Worm (Caenorhabditis elegans): Measurements from ENCODE around the gene C03E10.3.

Gene C03E10.3

ce11 chrV:11329100-11329499, 42.9 kb downstream of the C03E10.3 start, which contains the start of gene F47G9.6:
Gene F47G9.6 (plus strand): TSS chrV:11329400.
- no peak for TF ChIP-seq fos-1 (tag; optimal IDR thresholded peaks at IDR 0.05)
- no peak for TF ChIP-seq lsy-2 (tag; optimal IDR thresholded peaks at IDR 0.05)
- no peak for TF ChIP-seq nhr-10 (tag; optimal IDR thresholded peaks at IDR 0.05)
- TF ChIP-seq ztf-11 (tag; optimal IDR thresholded peaks at IDR 0.05) = no peak
- no peak for TF ChIP-seq egl-27 (tag; optimal IDR thresholded peaks at IDR 0.05)
- TF ChIP-seq lin-11 (tag; optimal IDR thresholded peaks at IDR 0.05) = no peak
- TF ChIP-seq ztf-1 (GFP tag; conservative IDR thresholded peaks at IDR 0.05) = no peak
- no peak for TF ChIP-seq mbf-1 (tag; optimal IDR thresholded peaks at IDR 0.05)
- no peak for TF ChIP-seq unc-55 (GFP tag; optimal IDR thresholded peaks at IDR 0.05)
- TF ChIP-seq C34F6.9 (tag; optimal IDR thresholded peaks at IDR 0.05) = no peak
- no peak for TF ChIP-seq elt-3 (tag; optimal IDR thresholded peaks at IDR 0.05)
- TF ChIP-seq alr-1 (tag; optimal IDR thresholded peaks at IDR 0.05) = no peak
- no peak for TF ChIP-seq gmeb-1 (tag; optimal IDR thresholded peaks at IDR 0.05)
- TF ChIP-seq blmp-1 (tag; optimal IDR thresholded peaks at IDR 0.05; ENCODE audit: insufficient read depth) = no peak
- TF ChIP-seq ceh-16 (tag; optimal IDR thresholded peaks at IDR 0.05) = no peak
- no peak for TF ChIP-seq Y55F3AM.14 (GFP tag; optimal IDR thresholded peaks at IDR 0.05)
- no peak for TF ChIP-seq nhr-21 (tag; optimal IDR thresholded peaks at IDR 0.05)
- TF ChIP-seq skn-1 (tag; optimal IDR thresholded peaks at IDR 0.05) = no peak
- TF ChIP-seq ama-1 (optimal IDR thresholded peaks at IDR 0.05) = no peak

- TF ChIP-seq blmp-1 (tag; optimal IDR thresholded peaks at IDR 0.05; ENCODE audit: insufficient read depth) = no peak
- no peak for TF ChIP-seq aly-2 (tag; optimal IDR thresholded peaks at IDR 0.05)
- TF ChIP-seq nhr-21 (tag; optimal IDR thresholded peaks at IDR 0.05) = no peak
- no peak for TF ChIP-seq ZK546.5 (tag; optimal IDR thresholded peaks at IDR 0.05)
- TF ChIP-seq crh-2 (tag; optimal IDR thresholded peaks at IDR 0.05) = no peak
- no peak for TF ChIP-seq sem-4 (tag; optimal IDR thresholded peaks at IDR 0.05)
- no peak for TF ChIP-seq mbf-1 (tag; optimal IDR thresholded peaks at IDR 0.05)
- no peak for TF ChIP-seq Y55F3AM.14 (GFP tag; optimal IDR thresholded peaks at IDR 0.05)
- no peak for TF ChIP-seq zag-1 (tag; optimal IDR thresholded peaks at IDR 0.05)
- no peak for TF ChIP-seq ztf-4 (tag; optimal IDR thresholded peaks at IDR 0.05)
- no peak for TF ChIP-seq nhr-25 (tag; optimal IDR thresholded peaks at IDR 0.05)
- no peak for TF ChIP-seq ztf-1 (GFP tag; conservative IDR thresholded peaks at IDR 0.05)
- no peak for TF ChIP-seq elt-3 (tag; optimal IDR thresholded peaks at IDR 0.05)
- no peak for TF ChIP-seq ceh-82 (tag; optimal IDR thresholded peaks at IDR 0.05)
- no peak for TF ChIP-seq fos-1 (tag; optimal IDR thresholded peaks at IDR 0.05)
- no peak for TF ChIP-seq ceh-16 (tag; optimal IDR thresholded peaks at IDR 0.05)
- TF ChIP-seq nhr-23 (tag; optimal IDR thresholded peaks at IDR 0.05) = no peak
These were observed 48.0 kb downstream of the C03E10.3 start, which contains the start of gene T02E9.6 for ce11 chrV:11334193-11334592. Gene T02E9.6 (minus strand): TSS chrV:11334293.

- TF ChIP-seq mbf-1 (tag; optimal IDR thresholded peaks at IDR 0.05) (no peak), snpc-4 (tag; optimal IDR thresholded peaks at IDR 0.05) (no peak), F13H6.1 (tag; optimal IDR thresholded peaks at IDR 0.05) (no peak), unc-39 (tag; optimal IDR thresholded peaks at IDR 0.05) (no peak), nhr-10 (tag; optimal IDR thresholded peaks at IDR 0.05) (no peak), gmeb-1 (tag; optimal IDR thresholded peaks at IDR 0.05) (no peak), nhr-129 (tag; optimal IDR thresholded peaks at IDR 0.05) (no peak), nhr-6 (tag; optimal IDR thresholded peaks at IDR 0.05) (no peak), fos-1 (tag; optimal IDR thresholded peaks at IDR 0.05) (no peak), nhr-11 (tag; optimal IDR thresholded peaks at IDR 0.05) (no peak)
These were observed 49.7 kb downstream of the C03E10.3 start for ce11 chrV:11335757-11336418.

ce11 chrV:11336877-11337276, 50.7 kb downstream of the C03E10.3 start:
- no peak for TF ChIP-seq nhr-237 (tag; optimal IDR thresholded peaks at IDR 0.05)
- TF ChIP-seq lin-13 (GFP tag; optimal IDR thresholded peaks at IDR 0.05) = no peak
- TF ChIP-seq Y55F3AM.14 (GFP tag; optimal IDR thresholded peaks at IDR 0.05) = no peak
- TF ChIP-seq lsy-2 (tag; optimal IDR thresholded peaks at IDR 0.05) = no peak
- no peak for TF ChIP-seq ama-1 (optimal IDR thresholded peaks at IDR 0.05)
- TF ChIP-seq nhr-21 (tag; optimal IDR thresholded peaks at IDR 0.05) = no peak
- TF ChIP-seq ztf-1 (GFP tag; conservative IDR thresholded peaks at IDR 0.05) = no peak
- TF ChIP-seq mdl-1 (tag; optimal IDR thresholded peaks at IDR 0.05) = no peak
- no peak for TF ChIP-seq ceh-82 (tag; optimal IDR thresholded peaks at IDR 0.05)
- TF ChIP-seq aly-2 (tag; optimal IDR thresholded peaks at IDR 0.05) = no peak
- no peak for TF ChIP-seq unc-62 (GFP tag; optimal IDR thresholded peaks at IDR 0.05)
- TF ChIP-seq R02D3.7 (tag; optimal IDR thresholded peaks at IDR 0.05) = no peak
- no peak for TF ChIP-seq nhr-25 (tag; optimal IDR thresholded peaks at IDR 0.05)
- TF ChIP-seq alr-1 (tag; optimal IDR thresholded peaks at IDR 0.05) = no peak
- no peak for TF ChIP-seq ZK546.5 (tag; optimal IDR thresholded peaks at IDR 0.05)
- TF ChIP-seq gmeb-1 (tag; optimal IDR thresholded peaks at IDR 0.05) = no peak
- TF ChIP-seq nhr-6 (tag; optimal IDR thresholded peaks at IDR 0.05) = no peak
